Worm (Caenorhabditis elegans) whole organism, young adult: ENCODE results near the gene rcan-1.

ENCODE experiments used
- B0019.2 ChIP-seq: fragments of 200-800 bp; sonication (Bioruptor generic); conservative IDR thresholded peaks from 2 replicates; pipeline ENCODE4 v1.3.6; 2022; ENCODE audit warnings: missing genetic modification reagents, missing genetic modification characterization, missing compliant biosample characterization
- B0035.1 ChIP-seq: sonication (generic microtip); optimal IDR thresholded peaks from 2 replicates; lab custom pipeline; 2016; ENCODE audit warnings: missing genetic modification characterization, mild to moderate bottlenecking, missing compliant biosample characterization, missing genotype, missing genetic modification reagents
- B0261.1 ChIP-seq: sonication (generic microtip); optimal IDR thresholded peaks from 2 replicates; lab custom pipeline; 2016; ENCODE audit warnings: mild to moderate bottlenecking, missing genetic modification characterization, moderate library complexity, missing compliant biosample characterization
- B0336.3 ChIP-seq: fragments of 200-800 bp; sonication (Bioruptor generic); IDR thresholded peaks from 2 replicates; pipeline ENCODE4 v1.3.6; 2022; ENCODE audit warnings: missing genetic modification characterization, missing compliant biosample characterization
- D2030.7 ChIP-seq: fragments of 200-800 bp; sonication (Bioruptor generic); IDR thresholded peaks from 2 replicates; pipeline ENCODE4 v1.3.6; 2022; ENCODE audit warnings: missing genetic modification reagents, missing genetic modification characterization, missing compliant biosample characterization
- F10E7.11 ChIP-seq: sonication (generic microtip); optimal IDR thresholded peaks from 2 replicates; lab custom pipeline; 2017; ENCODE audit warnings: mild to moderate bottlenecking, missing genetic modification characterization, moderate library complexity, missing compliant biosample characterization
- F39B2.1 ChIP-seq: fragments of 200-800 bp; sonication (Bioruptor generic); IDR thresholded peaks from 2 replicates; pipeline ENCODE4 v1.3.6; 2022; ENCODE audit warnings: missing genetic modification reagents, missing genetic modification characterization, missing compliant biosample characterization
- F49E8.2 ChIP-seq: sonication (generic microtip); optimal IDR thresholded peaks from 3 replicates; lab custom pipeline; 2017; ENCODE audit warnings: missing genetic modification characterization, mild to moderate bottlenecking, missing compliant biosample characterization, antibody characterized with exemption, moderate library complexity; ENCODE audit not compliant: insufficient read depth
- K12H6.12 ChIP-seq: fragments of 200-800 bp; sonication (Bioruptor generic); optimal IDR thresholded peaks from 2 replicates; lab custom pipeline; 2018; ENCODE audit warnings: mild to moderate bottlenecking, missing genetic modification characterization, missing compliant biosample characterization
- T07F8.4 ChIP-seq: sonication (generic microtip); optimal IDR thresholded peaks from 2 replicates; lab custom pipeline; 2016; ENCODE audit warnings: mild to moderate bottlenecking, missing genetic modification characterization, moderate library complexity, missing compliant biosample characterization
- T26A5.8 ChIP-seq: sonication (generic microtip); optimal IDR thresholded peaks from 2 replicates; lab custom pipeline; 2016; ENCODE audit warnings: missing genetic modification characterization, missing compliant biosample characterization
- Y67H2A.10 ChIP-seq: fragments of 200-800 bp; sonication (Bioruptor generic); conservative IDR thresholded peaks from 2 replicates; pipeline ENCODE4 v1.3.6; 2022; ENCODE audit warnings: missing genetic modification reagents, missing genetic modification characterization, missing compliant biosample characterization
- Y79H2A.3 ChIP-seq: fragments of 200-800 bp; sonication (Bioruptor generic); conservative IDR thresholded peaks from 2 replicates; pipeline ENCODE4 v1.3.6; 2022; ENCODE audit warnings: missing genetic modification reagents, missing genetic modification characterization, missing compliant biosample characterization
- ZK185.1 ChIP-seq: sonication (generic microtip); optimal IDR thresholded peaks from 2 replicates; lab custom pipeline; 2016; ENCODE audit warnings: mild to moderate bottlenecking, missing genetic modification characterization, missing compliant biosample characterization; ENCODE audit not compliant: poor library complexity, severe bottlenecking
- aptf-3 ChIP-seq: fragments of 200-800 bp; sonication (Bioruptor generic); IDR thresholded peaks from 2 replicates; pipeline ENCODE4 v1.3.6; 2022; ENCODE audit warnings: missing genetic modification characterization, missing compliant biosample characterization
- athp-1 ChIP-seq: sonication (generic microtip); optimal IDR thresholded peaks from 2 replicates; lab custom pipeline; 2017; ENCODE audit warnings: mild to moderate bottlenecking, missing genetic modification characterization, missing compliant biosample characterization
- attf-3 ChIP-seq: fragments of 200-800 bp; sonication (Bioruptor generic); conservative IDR thresholded peaks from 2 replicates; pipeline ENCODE4 v1.3.6; 2022; ENCODE audit warnings: missing genetic modification reagents, missing genetic modification characterization, missing compliant biosample characterization
- attf-5 ChIP-seq: fragments of 200-800 bp; sonication (Bioruptor generic); optimal IDR thresholded peaks from 2 replicates; lab custom pipeline; 2018; ENCODE audit warnings: mild to moderate bottlenecking, missing genetic modification characterization, missing compliant biosample characterization
- attf-6 ChIP-seq: fragments of 200-800 bp; sonication (Bioruptor generic); IDR thresholded peaks from 2 replicates; pipeline ENCODE4 v1.3.6; 2022; ENCODE audit warnings: missing genetic modification reagents, missing genetic modification characterization, missing compliant biosample characterization
- bed-2 ChIP-seq: fragments of 200-800 bp; sonication (Bioruptor generic); IDR thresholded peaks from 2 replicates; pipeline ENCODE4 v1.3.6; 2022; ENCODE audit warnings: missing genetic modification reagents, missing genetic modification characterization, missing compliant biosample characterization
- cebp-1 ChIP-seq, 2 experiments: fragments of 200-800 bp in 1 of 2; sonication (Bioruptor generic) in 1 of 2; sonication (generic microtip) in 1 of 2; IDR thresholded peaks in 1 of 2; optimal IDR thresholded peaks in 1 of 2; 2 replicates each; pipeline versions ENCODE4 v1.3.6 to Lab custom; 2017 to 2022; ENCODE audit warnings: missing compliant biosample characterization in 2 of 2, missing genetic modification characterization in 2 of 2, mild to moderate bottlenecking in 1 of 2, missing genetic modification reagents in 1 of 2, moderate library complexity in 1 of 2
- cebp-2 ChIP-seq: fragments of 200-800 bp; sonication (Bioruptor generic); IDR thresholded peaks from 2 replicates; pipeline ENCODE4 v1.3.6; 2022; ENCODE audit warnings: missing genetic modification characterization, missing compliant biosample characterization
- ceh-58 ChIP-seq: fragments of 200-800 bp; sonication (Bioruptor generic); IDR thresholded peaks from 2 replicates; pipeline ENCODE4 v1.3.6; 2022; ENCODE audit warnings: missing genetic modification characterization, missing compliant biosample characterization
- fkh-3 ChIP-seq: sonication (generic microtip); optimal IDR thresholded peaks from 2 replicates; lab custom pipeline; 2016; ENCODE audit warnings: mild to moderate bottlenecking, missing genetic modification characterization, missing compliant biosample characterization
- him-1 ChIP-seq: sonication (generic microtip); optimal IDR thresholded peaks from 2 replicates; lab custom pipeline; 2016; ENCODE audit warnings: missing genotype, missing genetic modification reagents, missing genetic modification characterization, missing compliant biosample characterization
- hlh-12 ChIP-seq: sonication (generic microtip); optimal IDR thresholded peaks from 2 replicates; lab custom pipeline; 2016; ENCODE audit warnings: missing genetic modification characterization, missing compliant biosample characterization
- hmg-1.2 ChIP-seq: fragments of 200-800 bp; sonication (Bioruptor generic); IDR thresholded peaks from 2 replicates; pipeline ENCODE4 v1.3.6; 2022; ENCODE audit warnings: missing genetic modification reagents, missing genetic modification characterization, missing compliant biosample characterization
- hrde-1 ChIP-seq: sonication (generic microtip); optimal IDR thresholded peaks from 2 replicates; lab custom pipeline; 2016; ENCODE audit warnings: missing genetic modification characterization, mild to moderate bottlenecking, missing compliant biosample characterization, moderate library complexity, missing genotype, missing genetic modification reagents, borderline replicate concordance
- hsf-1 ChIP-seq: fragments of 200-800 bp; sonication (Bioruptor generic); IDR thresholded peaks from 2 replicates; pipeline ENCODE4 v1.3.6; 2022; ENCODE audit warnings: missing genetic modification reagents, missing genetic modification characterization, missing compliant biosample characterization
- let-526 ChIP-seq: fragments of 200-800 bp; sonication (Bioruptor generic); IDR thresholded peaks from 2 replicates; pipeline ENCODE4 v1.3.6; 2022; ENCODE audit warnings: missing genetic modification reagents, missing genetic modification characterization, missing compliant biosample characterization
- let-607 ChIP-seq, 2 experiments: fragments of 200-800 bp in 1 of 2; sonication (Bioruptor generic) in 1 of 2; sonication (generic microtip) in 1 of 2; optimal IDR thresholded peaks; 2 replicates each; lab custom pipeline; 2016 to 2018; ENCODE audit warnings: mild to moderate bottlenecking in 2 of 2, missing compliant biosample characterization in 2 of 2, missing genetic modification characterization in 2 of 2, moderate library complexity in 2 of 2, missing genotype in 1 of 2
- lsl-1 ChIP-seq: fragments of 200-800 bp; sonication (Bioruptor generic); optimal IDR thresholded peaks from 2 replicates; lab custom pipeline; 2018; ENCODE audit warnings: mild to moderate bottlenecking, missing genetic modification characterization, moderate library complexity, missing compliant biosample characterization
- madf-8 ChIP-seq: fragments of 200-800 bp; sonication (Bioruptor generic); conservative IDR thresholded peaks from 2 replicates; pipeline ENCODE4 v1.3.6; 2022; ENCODE audit warnings: missing genetic modification reagents, missing genetic modification characterization, missing compliant biosample characterization
- mel-28 ChIP-seq: sonication (generic microtip); optimal IDR thresholded peaks from 2 replicates; lab custom pipeline; 2016; ENCODE audit warnings: borderline replicate concordance, mild to moderate bottlenecking, missing genetic modification characterization, missing compliant biosample characterization
- nfya-2 ChIP-seq: fragments of 200-800 bp; sonication (Bioruptor generic); IDR thresholded peaks from 2 replicates; pipeline ENCODE4 v1.3.6; 2022; ENCODE audit warnings: missing genetic modification reagents, missing genetic modification characterization, missing compliant biosample characterization
- nhr-179 ChIP-seq: sonication (generic microtip); optimal IDR thresholded peaks from 2 replicates; lab custom pipeline; 2016; ENCODE audit warnings: mild to moderate bottlenecking, missing genetic modification characterization, missing compliant biosample characterization
- nhr-80 ChIP-seq: sonication (generic microtip); optimal IDR thresholded peaks from 2 replicates; lab custom pipeline; 2016; ENCODE audit warnings: missing genetic modification characterization, missing compliant biosample characterization
- rec-8 ChIP-seq, 2 experiments: sonication (generic microtip); optimal IDR thresholded peaks; 2 replicates each; lab custom pipeline; 2016; ENCODE audit warnings: mild to moderate bottlenecking in 2 of 2, missing genetic modification characterization in 2 of 2, missing genetic modification reagents in 2 of 2, missing genotype in 2 of 2, missing biosample characterization in 1 of 2, missing compliant biosample characterization in 1 of 2, moderate library complexity in 1 of 2
- unc-130 ChIP-seq: sonication (generic microtip); optimal IDR thresholded peaks from 2 replicates; lab custom pipeline; 2016; ENCODE audit warnings: missing genetic modification reagents, missing genetic modification characterization, missing compliant biosample characterization
- ztf-18 ChIP-seq: sonication (generic microtip); optimal IDR thresholded peaks from 2 replicates; lab custom pipeline; 2016; ENCODE audit warnings: missing genotype, mild to moderate bottlenecking, missing genetic modification characterization, missing compliant biosample characterization
- ztf-22 ChIP-seq: fragments of 200-800 bp; sonication (Bioruptor generic); optimal IDR thresholded peaks from 2 replicates; lab custom pipeline; 2018; ENCODE audit warnings: mild to moderate bottlenecking, missing genetic modification characterization, moderate library complexity, missing compliant biosample characterization
- ztf-25 ChIP-seq: fragments of 200-800 bp; sonication (Bioruptor generic); IDR thresholded peaks from 2 replicates; pipeline ENCODE4 v1.3.6; 2022; ENCODE audit warnings: missing genetic modification reagents, missing genetic modification characterization, missing compliant biosample characterization
- ztf-6 ChIP-seq: fragments of 200-800 bp; sonication (Bioruptor generic); IDR thresholded peaks from 2 replicates; pipeline ENCODE4 v1.3.6; 2022; ENCODE audit warnings: missing genetic modification reagents, missing genetic modification characterization, missing compliant biosample characterization

The rcan-1 gene

ce11 chrIII:5692690-5693089 lies 8.8 kb upstream of the rcan-1 start, which contains the start of the genes abi-1 and arle-14 (continued):
- TF ChIP-seq F39B2.1 (GFP tag; lab: Robert Waterston, UW) (no peak), B0336.3 (no peak), T26A5.8 (tag; lab: Kevin White, UChicago) (no peak), hlh-12 (no peak), ztf-22 (GFP tag; lab: Kevin White, UChicago) (no peak), K12H6.12 (tag; lab: Kevin White, UChicago) (no peak), bed-2 (GFP tag; lab: Robert Waterston, UW) (no peak), hmg-1.2 (GFP tag; lab: Robert Waterston, UW) (no peak), attf-6 (no peak), F10E7.11 (tag; lab: Kevin White, UChicago) (no peak), rec-8 (tag; optimal IDR thresholded peaks at IDR 0.05; lab: Kevin White, UChicago) (no peak), Y79H2A.3 (GFP tag; lab: Robert Waterston, UW) (no peak)

ce11 chrIII:5691826-5692225 lies 7.9 kb upstream of the rcan-1 start:
- TF ChIP-seq nhr-179 (tag; lab: Kevin White, UChicago) (no peak), madf-8 (no peak), ztf-18 (tag; lab: Kevin White, UChicago) (no peak), F39B2.1 (GFP tag; lab: Robert Waterston, UW) (no peak), unc-130 (GFP tag; lab: Kevin White, UChicago) (no peak), hrde-1 (tag; lab: Kevin White, UChicago) (no peak), attf-6 (no peak), ZK185.1 (tag; lab: Kevin White, UChicago) (no peak), ztf-6 (no peak), Y67H2A.10 (GFP tag; lab: Robert Waterston, UW) (no peak), athp-1 (tag; lab: Kevin White, UChicago) (no peak), B0261.1 (tag; lab: Kevin White, UChicago) (no peak), hmg-1.2 (GFP tag; lab: Robert Waterston, UW) (no peak), let-526 (GFP tag; lab: Robert Waterston, UW) (no peak), nfya-2 (GFP tag; lab: Robert Waterston, UW) (no peak), lsl-1 (GFP tag; lab: Kevin White, UChicago) (no peak)

ce11 chrIII:5688246-5688645 lies 4.3 kb upstream of the rcan-1 start:
- TF ChIP-seq cebp-2 (GFP tag; lab: Robert Waterston, UW) (no peak), cebp-1 (GFP tag; IDR thresholded peaks at IDR 0.05; lab: Robert Waterston, UW) (no peak), cebp-1 (tag; optimal IDR thresholded peaks at IDR 0.05; lab: Kevin White, UChicago) (peak; percentile 67), nhr-80 (tag; lab: Kevin White, UChicago) (peak; percentile 40), fkh-3 (tag; lab: Kevin White, UChicago) (no peak), hmg-1.2 (GFP tag; lab: Robert Waterston, UW) (peak; percentile 44; the same call in 1 of the 2 replicates), attf-3 (GFP tag; lab: Robert Waterston, UW) (0 out of 2 replicates have a peak, but pooled peaks have one; percentile 13), K12H6.12 (tag; lab: Kevin White, UChicago) (peak; percentile 47), ZK185.1 (tag; lab: Kevin White, UChicago) (peak; percentile 6), attf-5 (peak; percentile 5)

- no peak for TF ChIP-seq let-607 (tag; optimal IDR thresholded peaks at IDR 0.05; lab: Kevin White, UChicago)
- peak; percentile 64; the same call in 1 of the 2 replicates for TF ChIP-seq hsf-1 (GFP tag; lab: Robert Waterston, UW)
- TF ChIP-seq T07F8.4 (tag; lab: Kevin White, UChicago) = no peak
- no peak for TF ChIP-seq D2030.7 (GFP tag; lab: Robert Waterston, UW)
- TF ChIP-seq aptf-3 = no peak
- peak; percentile 90 for TF ChIP-seq F49E8.2 (tag; lab: Kevin White, UChicago)
- TF ChIP-seq ztf-25 (GFP tag; lab: Robert Waterston, UW) = peak; percentile 12; the same call in 1 of the 2 replicates
- TF ChIP-seq B0035.1 = no peak
- peak; percentile 47 for TF ChIP-seq him-1 (tag; lab: Kevin White, UChicago)
- TF ChIP-seq ceh-58 (GFP tag; lab: Robert Waterston, UW) = peak; percentile 67; the same call in 1 of the 2 replicates
- no peak for TF ChIP-seq B0019.2 (GFP tag; lab: Robert Waterston, UW)
- TF ChIP-seq mel-28 (tag; lab: Kevin White, UChicago) = no peak
These were observed 3.8 kb downstream of the rcan-1 start, which contains the start of gene pst-2 for ce11 chrIII:5680141-5680540. pst-2 (plus strand) TSS chrIII:5680433.
